Worm (Caenorhabditis elegans): ENCODE measurements around the gene F46C5.2.

The F46C5.2 gene

DNA sequence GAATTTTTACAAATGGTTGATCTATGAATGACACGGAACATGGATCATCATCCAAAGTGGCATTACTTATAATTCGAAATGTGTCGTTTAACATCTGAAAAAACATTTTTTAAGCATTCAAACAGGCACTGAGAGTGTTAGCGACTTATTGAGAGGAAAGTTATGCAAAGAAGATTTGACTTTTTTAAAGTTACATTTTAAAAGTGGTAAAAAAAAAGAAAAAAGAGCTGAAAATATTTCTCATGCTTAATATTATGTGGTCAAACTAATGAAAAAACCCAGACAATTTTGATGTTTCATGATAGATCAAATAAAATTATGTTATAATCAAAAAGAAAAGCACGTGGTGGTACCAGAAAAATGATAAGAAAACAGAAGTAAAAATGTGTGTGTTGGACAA lies 36.0 kb upstream of the F46C5.2 start, which contains the start of gene npr-20:
TSS of gene npr-20 (minus strand) at position 101 of the 400 bp plus-strand sequence.
- TF ChIP-seq ama-1 (optimal IDR thresholded peaks at IDR 0.05) (no peak), elt-2 (tag; optimal IDR thresholded peaks at IDR 0.05) (peak; percentile 10)

- TF ChIP-seq ztf-11 (tag; optimal IDR thresholded peaks at IDR 0.05) (no peak), ama-1 (optimal IDR thresholded peaks at IDR 0.05) (no peak)
Observed at ce11 chrII:8859596-8859995, 30.5 kb upstream of the F46C5.2 start, which contains the start of gene snb-6. TSS of gene snb-6 (minus strand) at chrII:8859696.

DNA sequence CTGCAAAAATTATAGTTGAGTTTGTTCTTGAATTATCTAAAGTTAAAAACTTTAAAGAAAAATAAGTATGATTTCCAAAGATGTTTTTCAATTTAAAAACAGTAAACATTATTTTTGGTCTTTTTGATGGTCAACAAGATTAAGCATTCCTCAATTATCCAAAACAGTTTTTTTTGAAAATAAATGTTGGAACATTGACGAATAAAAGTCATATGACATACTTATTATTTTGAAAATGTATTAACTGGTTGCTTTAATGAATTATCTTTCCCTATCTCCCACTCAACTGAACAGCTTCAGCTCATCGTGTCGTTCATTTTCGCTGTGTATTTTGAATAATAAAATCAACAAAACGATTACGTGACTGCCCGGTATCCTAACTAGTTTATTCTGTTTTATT lies 28.0 kb upstream of the F46C5.2 start:
- TF ChIP-seq nhr-23 (tag; optimal IDR thresholded peaks at IDR 0.05) (no peak), nfya-1 (tag; optimal IDR thresholded peaks at IDR 0.05; ENCODE audit: insufficient read depth) (no peak), zag-1 (tag; optimal IDR thresholded peaks at IDR 0.05) (no peak), elt-3 (tag; optimal IDR thresholded peaks at IDR 0.05) (no peak), nhr-43 (tag; optimal IDR thresholded peaks at IDR 0.05; ENCODE audit: poor library complexity, severe bottlenecking) (no peak), ZK546.5 (tag; optimal IDR thresholded peaks at IDR 0.05) (no peak), lin-39 (tag; optimal IDR thresholded peaks at IDR 0.05) (no peak), jun-1 (tag; optimal IDR thresholded peaks at IDR 0.05) (no peak)

- TF ChIP-seq pqm-1 (tag; optimal IDR thresholded peaks at IDR 0.05) (no peak), nhr-43 (tag; optimal IDR thresholded peaks at IDR 0.05; ENCODE audit: poor library complexity, severe bottlenecking) (no peak), nhr-25 (tag; optimal IDR thresholded peaks at IDR 0.05) (peak; percentile 23)
Observed at ce11 chrII:8856524-8856923, 27.4 kb upstream of the F46C5.2 start.

DNA sequence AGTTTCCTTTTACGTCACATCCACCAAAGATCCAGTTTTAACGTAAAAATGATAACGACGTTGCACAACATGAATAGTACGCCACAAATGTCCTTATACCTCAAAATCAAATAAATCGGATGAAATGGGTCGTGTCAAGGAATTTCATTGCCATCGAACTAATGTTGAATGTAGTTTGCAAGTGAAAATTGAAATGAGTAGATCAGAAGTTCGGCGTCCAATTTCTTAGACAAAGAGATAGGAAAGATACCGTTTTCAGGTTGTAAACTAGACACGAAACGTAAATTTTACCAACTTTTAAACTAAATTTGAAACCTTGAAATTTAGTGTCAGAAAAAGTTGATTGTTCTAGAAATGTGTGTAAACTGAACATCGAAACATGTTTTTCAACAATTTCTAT lies 25.8 kb upstream of the F46C5.2 start:
- peak; percentile 24 for TF ChIP-seq nhr-25 (tag; optimal IDR thresholded peaks at IDR 0.05)
- TF ChIP-seq daf-12 (tag; optimal IDR thresholded peaks at IDR 0.05) = no peak

DNA sequence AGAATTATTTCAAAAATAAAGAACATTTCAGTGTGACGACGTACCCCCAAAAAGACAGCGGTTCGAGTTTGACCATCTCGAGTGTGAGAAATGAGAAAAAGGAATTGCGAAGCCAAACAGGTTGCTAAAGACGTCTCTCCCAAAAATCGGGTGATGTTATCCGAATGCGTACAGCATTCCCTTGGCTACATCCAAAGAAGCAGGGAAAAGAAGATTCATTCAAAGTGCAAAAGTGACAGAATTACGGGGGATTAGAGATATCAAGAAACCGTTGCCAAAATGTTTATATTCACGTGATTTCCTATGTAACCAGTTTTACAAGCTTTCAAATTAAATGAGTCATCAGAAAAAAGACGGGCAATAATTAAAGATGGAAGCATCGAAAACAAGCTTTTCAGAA lies 24.9 kb upstream of the F46C5.2 start:
- TF ChIP-seq mdl-1 (tag; optimal IDR thresholded peaks at IDR 0.05) (no peak), eor-1 (tag; optimal IDR thresholded peaks at IDR 0.05) (no peak), nhr-23 (tag; optimal IDR thresholded peaks at IDR 0.05) (peak; percentile 60), elt-3 (tag; optimal IDR thresholded peaks at IDR 0.05) (peak in 1 of 3 experiments; percentile 69), fkh-10 (GFP tag; optimal IDR thresholded peaks at IDR 0.05) (no peak), fkh-2 (tag; optimal IDR thresholded peaks at IDR 0.05) (no peak), lin-15B (tag; optimal IDR thresholded peaks at IDR 0.05) (no peak), unc-62 (GFP tag; optimal IDR thresholded peaks at IDR 0.05) (peak; percentile 15), zag-1 (tag; optimal IDR thresholded peaks at IDR 0.05) (no peak), ama-1 (optimal IDR thresholded peaks at IDR 0.05) (no peak), nhr-25 (tag; optimal IDR thresholded peaks at IDR 0.05) (peak; percentile 68), nhr-28 (tag; optimal IDR thresholded peaks at IDR 0.05) (no peak), nhr-77 (tag; optimal IDR thresholded peaks at IDR 0.05) (no peak), skn-1 (tag; optimal IDR thresholded peaks at IDR 0.05) (no peak), nhr-43 (tag; optimal IDR thresholded peaks at IDR 0.05; ENCODE audit: poor library complexity, severe bottlenecking) (peak; percentile 73)

DNA sequence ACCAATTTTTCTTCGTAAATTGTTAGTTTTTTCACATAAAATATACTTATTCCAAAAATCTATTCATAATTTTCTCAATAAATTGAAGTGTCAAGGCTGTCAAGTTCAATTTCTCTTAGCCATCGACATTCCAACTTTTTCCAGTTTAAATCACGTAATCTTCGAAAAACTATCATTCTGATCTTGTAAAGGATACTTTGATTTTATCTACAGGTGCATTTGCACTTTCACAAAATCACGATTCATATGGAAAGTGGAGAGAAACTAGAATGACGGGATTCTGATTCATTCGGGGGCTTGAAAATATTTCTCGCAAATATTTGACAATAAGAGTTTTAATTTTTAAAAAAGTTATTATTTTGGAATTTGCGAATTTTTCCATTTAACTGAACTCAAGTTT lies 24.1 kb upstream of the F46C5.2 start:
- TF ChIP-seq elt-1 (tag; optimal IDR thresholded peaks at IDR 0.05) (peak; percentile 76), snpc-4 (tag; optimal IDR thresholded peaks at IDR 0.05) (no peak)

DNA sequence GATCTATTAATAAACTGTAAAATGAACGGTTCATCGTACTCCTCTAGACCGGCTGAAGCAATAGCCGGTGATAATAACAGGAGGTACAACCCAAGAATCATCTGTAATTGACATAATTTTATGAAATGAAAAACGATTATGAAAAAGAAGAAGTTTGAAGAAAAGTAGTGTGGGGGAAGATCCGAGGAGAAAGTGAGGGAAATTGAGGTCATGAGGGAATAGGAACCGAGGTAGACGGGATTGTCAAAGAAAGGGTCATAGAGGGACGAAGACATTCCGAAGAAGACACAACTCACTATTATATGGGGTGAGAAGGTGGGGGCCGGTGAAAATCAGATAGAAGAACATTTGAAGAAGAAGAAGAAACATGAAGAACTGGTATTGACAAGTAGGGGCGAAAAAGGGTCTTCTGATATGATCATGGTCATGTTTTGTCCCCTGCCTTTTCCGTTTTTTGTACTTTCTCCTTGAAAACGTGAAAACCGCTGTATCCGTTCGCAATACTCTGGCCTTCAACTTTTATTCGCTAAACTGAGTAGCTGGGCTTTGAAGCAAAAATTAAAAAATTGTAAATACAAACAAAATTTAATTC lies 23.0 kb upstream of the F46C5.2 start, which contains the start of gene oac-46:
TSS of gene oac-46 (minus strand) at position 101 of the 592 bp plus-strand sequence.
- TF ChIP-seq nhr-43 (tag; optimal IDR thresholded peaks at IDR 0.05; ENCODE audit: poor library complexity, severe bottlenecking) (peak; percentile 39), nhr-23 (tag; optimal IDR thresholded peaks at IDR 0.05) (peak; percentile 56), nhr-25 (tag; optimal IDR thresholded peaks at IDR 0.05) (peak; percentile 78), ama-1 (optimal IDR thresholded peaks at IDR 0.05) (peak; percentile 14), egl-5 (tag; optimal IDR thresholded peaks at IDR 0.05) (no peak), lin-15B (tag; optimal IDR thresholded peaks at IDR 0.05) (no peak)

Measured in whole organism, L3 larva.